Fruit fly (Drosophila melanogaster): ENCODE measurements around the gene wg.

The wg gene

dm6 chr2L:7277562-7278255, 29.2 kb upstream of the wg start:
- TF ChIP-seq Myc (optimal IDR thresholded peaks at IDR 0.05), result no peak
- TF ChIP-seq Sin3A (optimal IDR thresholded peaks at IDR 0.05), result no peak
- TF ChIP-seq psq (optimal IDR thresholded peaks at IDR 0.05), result no peak
- TF ChIP-seq h (optimal IDR thresholded peaks at IDR 0.05), result no peak

dm6 chr2L:7281430-7281829, 25.5 kb upstream of the wg start:
- TF ChIP-seq Sin3A (optimal IDR thresholded peaks at IDR 0.05), result no peak
- no peak for TF ChIP-seq ttk (optimal IDR thresholded peaks at IDR 0.05)

dm6 chr2L:7282128-7282527, 24.8 kb upstream of the wg start:
- TF ChIP-seq ttk (optimal IDR thresholded peaks at IDR 0.05), result no peak
- no peak for TF ChIP-seq h (optimal IDR thresholded peaks at IDR 0.05)
- no peak for TF ChIP-seq Myc (optimal IDR thresholded peaks at IDR 0.05)
- no peak for TF ChIP-seq insv (optimal IDR thresholded peaks at IDR 0.05)
- no peak for TF ChIP-seq Sin3A (optimal IDR thresholded peaks at IDR 0.05)
- no peak for TF ChIP-seq psq (optimal IDR thresholded peaks at IDR 0.05)

dm6 chr2L:7284121-7284520, 22.8 kb upstream of the wg start:
- TF ChIP-seq Myc (optimal IDR thresholded peaks at IDR 0.05) (no peak), insv (optimal IDR thresholded peaks at IDR 0.05) (no peak), psq (optimal IDR thresholded peaks at IDR 0.05) (no peak), ttk (optimal IDR thresholded peaks at IDR 0.05) (no peak), h (optimal IDR thresholded peaks at IDR 0.05) (no peak), Sin3A (optimal IDR thresholded peaks at IDR 0.05) (no peak)

dm6 chr2L:7284791-7285190, 22.2 kb upstream of the wg start:
- no peak for TF ChIP-seq ttk (optimal IDR thresholded peaks at IDR 0.05)
- TF ChIP-seq psq (optimal IDR thresholded peaks at IDR 0.05), result no peak
- no peak for TF ChIP-seq Sin3A (optimal IDR thresholded peaks at IDR 0.05)
- TF ChIP-seq Myc (optimal IDR thresholded peaks at IDR 0.05), result no peak
- TF ChIP-seq h (optimal IDR thresholded peaks at IDR 0.05), result no peak
- TF ChIP-seq insv (optimal IDR thresholded peaks at IDR 0.05), result no peak

- TF ChIP-seq h (optimal IDR thresholded peaks at IDR 0.05), result no peak
- no peak for TF ChIP-seq ttk (optimal IDR thresholded peaks at IDR 0.05)
- TF ChIP-seq psq (optimal IDR thresholded peaks at IDR 0.05), result no peak
- TF ChIP-seq Sin3A (optimal IDR thresholded peaks at IDR 0.05), result no peak
- no peak for TF ChIP-seq insv (optimal IDR thresholded peaks at IDR 0.05)
- no peak for TF ChIP-seq Myc (optimal IDR thresholded peaks at IDR 0.05)
Measured at dm6 chr2L:7285862-7286261, 21.1 kb upstream of the wg start.

dm6 chr2L:7289880-7290279, 17.1 kb upstream of the wg start:
- no peak for TF ChIP-seq ttk (optimal IDR thresholded peaks at IDR 0.05)
- TF ChIP-seq psq (optimal IDR thresholded peaks at IDR 0.05), result no peak
- no peak for TF ChIP-seq insv (optimal IDR thresholded peaks at IDR 0.05)
- TF ChIP-seq h (optimal IDR thresholded peaks at IDR 0.05), result no peak
- no peak for TF ChIP-seq Sin3A (optimal IDR thresholded peaks at IDR 0.05)
- no peak for TF ChIP-seq Myc (optimal IDR thresholded peaks at IDR 0.05)

- TF ChIP-seq Sin3A (optimal IDR thresholded peaks at IDR 0.05) (no peak), psq (optimal IDR thresholded peaks at IDR 0.05) (no peak), h (optimal IDR thresholded peaks at IDR 0.05) (no peak), insv (optimal IDR thresholded peaks at IDR 0.05) (no peak), ttk (optimal IDR thresholded peaks at IDR 0.05) (no peak), Myc (optimal IDR thresholded peaks at IDR 0.05) (no peak)
Measured at dm6 chr2L:7290577-7290976, 16.4 kb upstream of the wg start.

dm6 chr2L:7291968-7292367, 15.0 kb upstream of the wg start:
- TF ChIP-seq Myc (optimal IDR thresholded peaks at IDR 0.05), result no peak
- TF ChIP-seq insv (optimal IDR thresholded peaks at IDR 0.05), result no peak
- no peak for TF ChIP-seq psq (optimal IDR thresholded peaks at IDR 0.05)
- TF ChIP-seq Sin3A (optimal IDR thresholded peaks at IDR 0.05), result no peak
- no peak for TF ChIP-seq ttk (optimal IDR thresholded peaks at IDR 0.05)
- TF ChIP-seq h (optimal IDR thresholded peaks at IDR 0.05), result no peak

dm6 chr2L:7293475-7294332, 13.3 kb upstream of the wg start:
- TF ChIP-seq ttk (optimal IDR thresholded peaks at IDR 0.05) (no peak), Myc (optimal IDR thresholded peaks at IDR 0.05) (no peak), insv (optimal IDR thresholded peaks at IDR 0.05) (no peak), psq (optimal IDR thresholded peaks at IDR 0.05) (no peak), h (optimal IDR thresholded peaks at IDR 0.05) (no peak), Sin3A (optimal IDR thresholded peaks at IDR 0.05) (no peak)

dm6 chr2L:7294964-7295363, 12.0 kb upstream of the wg start:
- TF ChIP-seq h (optimal IDR thresholded peaks at IDR 0.05), result no peak
- no peak for TF ChIP-seq Myc (optimal IDR thresholded peaks at IDR 0.05)
- no peak for TF ChIP-seq insv (optimal IDR thresholded peaks at IDR 0.05)
- TF ChIP-seq ttk (optimal IDR thresholded peaks at IDR 0.05), result no peak
- TF ChIP-seq psq (optimal IDR thresholded peaks at IDR 0.05), result no peak

dm6 chr2L:7295924-7296323, 11.0 kb upstream of the wg start:
- TF ChIP-seq psq (optimal IDR thresholded peaks at IDR 0.05) (no peak), ttk (optimal IDR thresholded peaks at IDR 0.05) (no peak), Sin3A (optimal IDR thresholded peaks at IDR 0.05) (no peak), insv (optimal IDR thresholded peaks at IDR 0.05) (no peak), Myc (optimal IDR thresholded peaks at IDR 0.05) (no peak), h (optimal IDR thresholded peaks at IDR 0.05) (no peak)
